Fruit fly (Drosophila melanogaster): ENCODE data around the gene CG6766.

The CG6766 gene

DNA sequence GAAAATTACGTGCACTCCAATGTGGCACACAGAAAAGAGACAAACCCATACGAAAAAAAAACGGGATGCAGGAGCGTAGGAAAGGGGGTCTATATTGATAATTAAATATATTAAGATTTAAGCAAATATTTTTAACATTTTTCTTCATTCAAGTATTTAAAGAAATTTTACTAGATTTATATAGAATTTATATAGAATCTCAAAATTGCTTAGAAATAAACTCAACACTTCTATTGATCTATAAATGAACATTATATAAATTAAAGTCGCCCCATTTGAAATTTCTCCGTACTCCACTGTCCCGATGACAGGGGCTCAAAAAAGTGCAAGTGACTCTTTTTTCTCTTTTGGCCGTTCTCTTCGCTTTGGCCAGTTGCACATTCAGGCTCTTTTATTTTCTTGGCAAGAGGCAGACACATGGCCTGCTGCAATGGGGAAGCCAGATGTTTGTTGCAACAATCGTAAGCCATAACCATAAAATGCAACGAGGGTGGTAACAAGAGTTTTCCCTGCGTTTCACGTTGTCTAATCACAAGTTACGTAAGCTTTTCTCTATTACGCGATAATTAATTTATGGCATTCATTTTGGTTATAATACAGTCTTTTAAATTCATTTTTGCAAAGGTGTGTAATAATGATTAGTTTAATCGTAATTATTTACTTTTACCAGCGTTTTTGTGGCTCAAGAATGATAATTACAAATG is 25.3 kb upstream of the CG6766 start (continued):
- peak; percentile 88 for TF ChIP-seq CG11762 (GFP tag; optimal IDR thresholded peaks at IDR 0.05; ENCODE audit: insufficient read depth)
- TF ChIP-seq svp (GFP tag) = no peak
- TF ChIP-seq Hr39 (GFP tag; optimal IDR thresholded peaks at IDR 0.05) = peak; percentile 41
- peak; percentile 74 for TF ChIP-seq Met (GFP tag; optimal IDR thresholded peaks at IDR 0.05)
- TF ChIP-seq ss (GFP tag; optimal IDR thresholded peaks at IDR 0.05) = peak; percentile 91 to 92
- peak; percentile 66 for TF ChIP-seq lz (GFP tag; optimal IDR thresholded peaks at IDR 0.05)
- TF ChIP-seq esn (GFP tag; optimal IDR thresholded peaks at IDR 0.05) = peak; percentile 87
- TF ChIP-seq CG9139 (GFP tag; optimal IDR thresholded peaks at IDR 0.05) = peak; percentile 85
- peak; percentile 70 for TF ChIP-seq CG11902 (GFP tag; optimal IDR thresholded peaks at IDR 0.05)
- TF ChIP-seq CG8319 (GFP tag; optimal IDR thresholded peaks at IDR 0.05) = peak; percentile 64
- peak; percentile 98 for TF ChIP-seq CG15336 (GFP tag; IDR thresholded peaks at IDR 0.05)
- TF ChIP-seq CG11294 (GFP tag; IDR thresholded peaks at IDR 0.05) = peak; percentile 87
- TF ChIP-seq CG1621 (tag; optimal IDR thresholded peaks at IDR 0.05) = peak; percentile 67
- peak; percentile 94 for TF ChIP-seq Hr4 (GFP tag; optimal IDR thresholded peaks at IDR 0.05)
- peak; percentile 96 for TF ChIP-seq eg (GFP tag; IDR thresholded peaks at IDR 0.05)
- peak; percentile 98 for TF ChIP-seq dac (GFP tag; optimal IDR thresholded peaks at IDR 0.05)
- TF ChIP-seq CG34406 (GFP tag; optimal IDR thresholded peaks at IDR 0.05) = peak; percentile 90
- peak; percentile 91 for TF ChIP-seq CG16779 (tag; optimal IDR thresholded peaks at IDR 0.05)
- TF ChIP-seq Ets96B (tag; optimal IDR thresholded peaks at IDR 0.05) = peak; percentile 91

DNA sequence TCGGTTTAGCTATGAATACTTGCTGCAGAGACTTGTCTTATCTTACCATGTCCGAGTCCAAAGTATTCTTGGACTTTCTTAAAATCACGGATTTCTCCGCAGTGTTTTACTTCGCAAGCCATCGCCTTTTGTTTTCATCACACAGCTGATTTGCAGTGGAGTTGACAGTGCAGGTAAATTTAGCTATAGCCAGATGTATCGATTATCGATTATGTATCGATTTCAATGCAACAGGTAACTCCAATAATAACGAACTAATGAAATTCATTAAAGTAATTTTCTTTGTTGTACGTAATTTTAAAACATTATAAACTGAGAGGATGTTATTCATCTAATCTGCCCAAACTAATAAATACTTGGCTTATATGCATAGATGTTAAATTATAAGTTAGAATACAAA is 22.5 kb upstream of the CG6766 start, which contains the start of gene Rab3-GAP:
Gene Rab3-GAP (minus strand): TSS at position 150 of the 400 bp plus-strand sequence.
- TF ChIP-seq Lpt (GFP tag; optimal IDR thresholded peaks at IDR 0.05) (no peak), CG9139 (GFP tag; optimal IDR thresholded peaks at IDR 0.05) (no peak), Ets96B (tag; optimal IDR thresholded peaks at IDR 0.05) (no peak), Sox102F (GFP tag; optimal IDR thresholded peaks at IDR 0.05) (no peak), CG8119 (GFP tag; IDR thresholded peaks at IDR 0.05) (peak; percentile 22; the same call in 1 of the 3 replicates), acj6 (GFP tag; optimal IDR thresholded peaks at IDR 0.05) (no peak), CG6163 (GFP tag; IDR thresholded peaks at IDR 0.05) (no peak; the same call in 2 of the 3 replicates), CG31627 (GFP tag; optimal IDR thresholded peaks at IDR 0.05) (peak; percentile 30), net (GFP tag; optimal IDR thresholded peaks at IDR 0.05) (no peak), ss (GFP tag; optimal IDR thresholded peaks at IDR 0.05) (no peak), CG6792 (GFP tag; optimal IDR thresholded peaks at IDR 0.05) (no peak), Sox15 (GFP tag; optimal IDR thresholded peaks at IDR 0.05) (no peak), CG10669 (GFP tag; optimal IDR thresholded peaks at IDR 0.05) (no peak), topi (GFP tag; optimal IDR thresholded peaks at IDR 0.05) (no peak), salr (GFP tag; optimal IDR thresholded peaks at IDR 0.05) (no peak), achi (GFP tag; optimal IDR thresholded peaks at IDR 0.05) (no peak), fkh (GFP tag; optimal IDR thresholded peaks at IDR 0.05) (no peak), Eip75B (GFP tag; optimal IDR thresholded peaks at IDR 0.05) (no peak), CG34406 (GFP tag; optimal IDR thresholded peaks at IDR 0.05) (no peak), pdm3 (GFP tag; optimal IDR thresholded peaks at IDR 0.05) (no peak), fd59A (GFP tag; optimal IDR thresholded peaks at IDR 0.05) (no peak), lz (GFP tag; optimal IDR thresholded peaks at IDR 0.05) (peak; percentile 35), eg (GFP tag; IDR thresholded peaks at IDR 0.05) (peak; percentile 50; the same call in 1 of the 3 replicates), CG6276 (GFP tag; optimal IDR thresholded peaks at IDR 0.05) (no peak), Sox14 (GFP tag; optimal IDR thresholded peaks at IDR 0.05) (peak; percentile 62), fd85E (GFP tag; optimal IDR thresholded peaks at IDR 0.05) (no peak), CG15336 (GFP tag; IDR thresholded peaks at IDR 0.05) (no peak), Blimp-1 (GFP tag; optimal IDR thresholded peaks at IDR 0.05) (no peak), OdsH (GFP tag; optimal IDR thresholded peaks at IDR 0.05) (no peak), CG11294 (GFP tag; IDR thresholded peaks at IDR 0.05) (no peak), Hr38 (GFP tag; optimal IDR thresholded peaks at IDR 0.05) (no peak), CG11902 (GFP tag; optimal IDR thresholded peaks at IDR 0.05) (no peak), CG3032 (tag; optimal IDR thresholded peaks at IDR 0.05) (peak; percentile 15), Gug (GFP tag; IDR thresholded peaks at IDR 0.05) (no peak), Ets21C (GFP tag; optimal IDR thresholded peaks at IDR 0.05) (peak; percentile 0), CG6808 (GFP tag; optimal IDR thresholded peaks at IDR 0.05) (no peak), CG7368 (GFP tag; optimal IDR thresholded peaks at IDR 0.05) (no peak), cyc (GFP tag; optimal IDR thresholded peaks at IDR 0.05) (no peak), CG11762 (GFP tag; optimal IDR thresholded peaks at IDR 0.05; ENCODE audit: insufficient read depth) (no peak)
